Worm (Caenorhabditis elegans): Measurements from ENCODE around the gene F49E12.7.

The F49E12.7 gene

DNA sequence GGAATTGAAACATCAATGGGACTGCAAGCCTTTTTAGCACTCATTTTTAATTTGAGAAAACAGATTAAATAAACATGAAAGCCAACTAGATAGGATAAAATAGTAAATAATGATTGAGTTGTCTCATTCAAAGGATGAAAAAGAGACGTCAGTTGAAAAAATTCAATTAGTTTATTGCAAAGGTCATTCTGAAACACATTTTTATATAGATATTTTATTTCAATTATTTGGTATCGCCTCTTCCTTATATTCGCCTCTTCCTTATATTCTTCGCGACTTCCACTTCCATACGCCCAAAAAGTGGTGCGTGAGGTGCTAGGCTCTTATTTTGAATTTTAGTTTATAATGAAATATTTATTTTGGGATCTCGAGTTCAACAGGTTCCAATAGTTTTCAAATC, 39.1 kb upstream of the F49E12.7 start, which contains the start of gene acp-4:
Gene acp-4, minus strand, starts transcription at position 101 of the 400 bp plus-strand sequence.
- no peak for TF ChIP-seq dmd-9 (GFP tag; IDR thresholded peaks at IDR 0.05)
- no peak for TF ChIP-seq unc-130 (GFP tag; optimal IDR thresholded peaks at IDR 0.05)
- no peak for TF ChIP-seq spr-1 (tag; optimal IDR thresholded peaks at IDR 0.05)
- no peak for TF ChIP-seq mes-2 (tag; optimal IDR thresholded peaks at IDR 0.05; ENCODE audit: poor library complexity, severe bottlenecking)
- no peak for TF ChIP-seq dmd-6 (GFP tag; IDR thresholded peaks at IDR 0.05)
- no peak for TF ChIP-seq snpc-1.2 (GFP tag; IDR thresholded peaks at IDR 0.05)
- TF ChIP-seq pqm-1 (tag; optimal IDR thresholded peaks at IDR 0.05): no peak
- no peak for TF ChIP-seq hlh-11 (tag; optimal IDR thresholded peaks at IDR 0.05)
- TF ChIP-seq zfp-3 (GFP tag; conservative IDR thresholded peaks at IDR 0.05): no peak
- no peak for TF ChIP-seq tra-1 (GFP tag; IDR thresholded peaks at IDR 0.05)
- TF ChIP-seq vab-7 (GFP tag; IDR thresholded peaks at IDR 0.05): no peak
- TF ChIP-seq daf-12 (tag; optimal IDR thresholded peaks at IDR 0.05): no peak
- no peak for TF ChIP-seq egl-43 (GFP tag; IDR thresholded peaks at IDR 0.05)

DNA sequence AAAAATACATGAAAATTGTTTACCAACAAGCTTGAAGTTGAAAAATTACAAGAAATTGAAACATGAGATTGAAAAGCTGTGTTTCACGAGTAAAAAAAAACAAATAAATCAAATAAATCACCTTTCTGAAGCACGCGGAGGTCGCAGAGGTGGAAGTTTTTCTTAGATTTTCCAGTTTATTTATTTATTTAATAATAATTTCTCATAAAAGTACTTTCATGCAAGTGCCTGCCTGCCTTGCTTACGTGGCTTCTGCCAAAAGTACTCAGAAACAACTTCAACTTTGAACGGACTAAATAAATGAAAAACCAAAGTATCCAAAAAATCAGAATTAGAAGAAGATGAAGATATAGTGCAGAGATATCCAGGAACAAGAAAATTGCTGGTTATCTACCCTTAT, 36.0 kb upstream of the F49E12.7 start, which contains the start of gene acp-2:
Gene acp-2, minus strand, starts transcription at position 101 of the 400 bp plus-strand sequence.
- no peak for TF ChIP-seq lsy-2 (tag; optimal IDR thresholded peaks at IDR 0.05)
- no peak for TF ChIP-seq nhr-111 (GFP tag; optimal IDR thresholded peaks at IDR 0.05)
- no peak for TF ChIP-seq lin-15B (tag; optimal IDR thresholded peaks at IDR 0.05)
- TF ChIP-seq tag-97 (GFP tag; IDR thresholded peaks at IDR 0.05): no peak
- no peak for TF ChIP-seq sdz-12 (GFP tag; optimal IDR thresholded peaks at IDR 0.05)
- no peak for TF ChIP-seq ceh-82 (tag; optimal IDR thresholded peaks at IDR 0.05)
- TF ChIP-seq saeg-2 (GFP tag; IDR thresholded peaks at IDR 0.05): no peak
- TF ChIP-seq duxl-1 (tag; optimal IDR thresholded peaks at IDR 0.05; ENCODE audit: poor library complexity): no peak
- no peak for TF ChIP-seq snpc-1.2 (GFP tag; IDR thresholded peaks at IDR 0.05)
- no peak for TF ChIP-seq zip-2 (tag; optimal IDR thresholded peaks at IDR 0.05)
- TF ChIP-seq Y48G9A.11 (GFP tag; IDR thresholded peaks at IDR 0.05): no peak
- TF ChIP-seq ceh-20 (GFP tag; IDR thresholded peaks at IDR 0.05): no peak
- TF ChIP-seq hif-1 (tag; optimal IDR thresholded peaks at IDR 0.05): no peak
- no peak for TF ChIP-seq dpl-1 (GFP tag; optimal IDR thresholded peaks at IDR 0.05)
- TF ChIP-seq attf-4 (tag; optimal IDR thresholded peaks at IDR 0.05): no peak
- TF ChIP-seq mep-1 (tag; optimal IDR thresholded peaks at IDR 0.05): no peak
- no peak for TF ChIP-seq ces-1 (GFP tag; optimal IDR thresholded peaks at IDR 0.05)

DNA sequence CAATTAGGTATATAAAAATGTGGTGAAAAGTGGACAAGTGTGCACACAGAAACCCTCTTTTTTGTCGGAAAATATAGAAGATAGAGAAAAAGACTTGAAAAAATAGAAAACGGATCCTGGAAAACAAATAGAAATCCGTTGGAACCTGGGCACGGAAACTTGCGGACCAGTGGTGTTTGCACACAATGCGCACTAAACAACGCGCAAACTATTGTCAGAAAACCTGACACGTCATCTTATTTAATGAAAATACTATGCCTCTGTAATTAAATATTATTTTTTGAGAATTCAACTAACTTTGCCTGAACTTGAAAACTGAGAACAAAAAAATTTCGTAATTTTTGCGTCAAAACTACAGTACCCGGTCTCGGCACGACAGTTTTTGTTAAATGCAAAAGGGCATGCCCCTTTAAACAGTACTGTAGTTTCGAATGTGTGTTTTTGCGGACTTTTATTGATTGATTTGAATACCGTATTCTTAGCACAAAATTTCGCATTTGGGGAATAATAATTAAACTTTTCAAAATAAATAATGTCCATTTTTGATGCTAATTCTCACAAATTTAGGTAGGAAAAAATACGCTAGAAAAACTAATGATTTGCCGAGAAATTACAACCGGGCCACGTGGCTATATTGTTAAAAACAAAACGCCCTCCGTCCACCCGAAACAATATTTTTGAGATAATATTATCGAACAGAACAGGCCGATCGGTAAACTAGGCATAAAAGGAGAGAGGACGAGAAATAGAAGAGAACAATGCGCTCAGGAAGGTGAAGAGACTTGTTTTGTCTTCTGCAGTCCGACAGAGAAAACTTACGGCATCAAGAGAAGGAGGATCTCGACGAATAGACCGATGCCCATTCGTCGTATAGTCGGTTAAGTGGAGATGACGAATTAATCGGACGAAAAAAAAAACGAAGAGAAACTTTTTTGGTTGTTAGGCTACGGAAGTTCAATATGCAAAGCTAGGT, 33.3 kb upstream of the F49E12.7 start:
- TF ChIP-seq rbr-2 (tag; optimal IDR thresholded peaks at IDR 0.05) (no peak), nhr-28 (tag; optimal IDR thresholded peaks at IDR 0.05) (peak; percentile 19), egl-27 (tag; optimal IDR thresholded peaks at IDR 0.05) (no peak), unc-62 (GFP tag; optimal IDR thresholded peaks at IDR 0.05 in 1 of 2) (no peak), unc-62 (tag; optimal IDR thresholded peaks at IDR 0.05) (no peak), lin-29 (GFP tag; IDR thresholded peaks at IDR 0.05) (no peak), spr-3 (GFP tag; optimal IDR thresholded peaks at IDR 0.05) (no peak), Y75B8A.6 (GFP tag; IDR thresholded peaks at IDR 0.05) (no peak), tag-97 (GFP tag; IDR thresholded peaks at IDR 0.05) (no peak), F49E8.2 (tag; optimal IDR thresholded peaks at IDR 0.05; ENCODE audit: borderline replicate concordance) (peak; percentile 52), hmg-1.1 (GFP tag; IDR thresholded peaks at IDR 0.05) (peak; percentile 36; the same call in 1 of the 2 replicates), mep-1 (tag; optimal IDR thresholded peaks at IDR 0.05) (no peak), gei-8 (GFP tag; optimal IDR thresholded peaks at IDR 0.05) (no peak), snpc-1.2 (GFP tag; IDR thresholded peaks at IDR 0.05) (no peak), ceh-44 (GFP tag; IDR thresholded peaks at IDR 0.05) (no peak), ces-1 (GFP tag; optimal IDR thresholded peaks at IDR 0.05) (no peak), daf-16 (GFP tag; optimal IDR thresholded peaks at IDR 0.05) (no peak), daf-16 (tag; optimal IDR thresholded peaks at IDR 0.05) (peak; percentile 8), dpl-1 (GFP tag; optimal IDR thresholded peaks at IDR 0.05) (peak; percentile 24), duxl-1 (tag; optimal IDR thresholded peaks at IDR 0.05; ENCODE audit: poor library complexity) (no peak), hlh-11 (tag; optimal IDR thresholded peaks at IDR 0.05) (no peak), mxl-3 (GFP tag; optimal IDR thresholded peaks at IDR 0.05) (peak; percentile 7), T26A8.4 (GFP tag; IDR thresholded peaks at IDR 0.05) (no peak), F10B5.3 (tag; optimal IDR thresholded peaks at IDR 0.05) (no peak), Y48G9A.11 (GFP tag; IDR thresholded peaks at IDR 0.05) (no peak)
